Worm (Caenorhabditis elegans): ENCODE results near the gene T02G5.7.

DNA sequence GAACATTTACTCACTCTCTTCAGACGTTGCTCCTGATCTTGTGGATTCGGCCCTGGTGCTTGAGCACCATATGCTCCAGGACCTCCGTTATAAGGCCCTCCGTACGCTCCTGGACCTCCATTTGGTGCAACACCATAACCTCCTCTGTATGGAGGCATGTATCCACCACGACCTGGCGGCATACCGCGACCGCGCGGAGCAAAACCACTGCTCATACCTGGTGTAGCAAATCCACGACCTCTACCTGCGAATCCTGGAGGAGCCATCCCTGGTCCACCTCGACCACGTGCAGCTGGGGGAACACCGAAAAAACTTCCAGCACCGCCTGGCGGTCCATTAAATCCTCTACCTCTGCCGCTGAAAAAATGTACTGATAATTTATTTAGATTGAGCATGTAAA is 25.9 kb upstream of the T02G5.7 start:
- TF ChIP-seq skn-1 (tag; optimal IDR thresholded peaks at IDR 0.05) (no peak), mdl-1 (tag; optimal IDR thresholded peaks at IDR 0.05) (no peak), snpc-4 (tag; optimal IDR thresholded peaks at IDR 0.05) (no peak), jun-1 (tag; optimal IDR thresholded peaks at IDR 0.05) (no peak)
